Fruit fly (Drosophila melanogaster) whole organism, embryonic: ENCODE measurements around the gene ninaE.

Source experiments
- CG10267 ChIP-seq: fragments of 200-800 bp; sonication (Bioruptor generic); optimal IDR thresholded peaks from 2 replicates; lab custom pipeline; 2018; ENCODE audit warnings: missing biosample characterization, mild to moderate bottlenecking, missing genetic modification characterization, moderate library complexity
- CG11723 ChIP-seq: fragments of 200-800 bp; sonication (Bioruptor generic); optimal IDR thresholded peaks from 2 replicates; lab custom pipeline; 2017; ENCODE audit warnings: missing biosample characterization, mild to moderate bottlenecking, missing genetic modification characterization
- CG12744 ChIP-seq: fragments of 200-800 bp; sonication (Bioruptor generic); optimal IDR thresholded peaks from 2 replicates; lab custom pipeline; 2016; ENCODE audit warnings: missing biosample characterization, missing genetic modification characterization
- CG12769 ChIP-seq: fragments of 200-800 bp; sonication (Bioruptor generic); optimal IDR thresholded peaks from 2 replicates; lab custom pipeline; 2019; ENCODE audit warnings: missing biosample characterization, mild to moderate bottlenecking, missing genetic modification characterization, moderate library complexity
- CG15479 ChIP-seq: fragments of 200-800 bp; sonication (Bioruptor generic); optimal IDR thresholded peaks from 3 replicates; lab custom pipeline; 2019; ENCODE audit warnings: missing biosample characterization, mild to moderate bottlenecking, missing genetic modification characterization, moderate library complexity
- CG15514 ChIP-seq: fragments of 200-800 bp; sonication (Bioruptor generic); optimal IDR thresholded peaks from 3 replicates; lab custom pipeline; 2017; ENCODE audit warnings: missing biosample characterization, missing genetic modification characterization, mild to moderate bottlenecking, moderate library complexity, missing genetic modification reagents
- CG17385 ChIP-seq: fragments of 200-800 bp; sonication (Bioruptor generic); optimal IDR thresholded peaks from 3 replicates; lab custom pipeline; 2018; ENCODE audit warnings: missing biosample characterization, mild to moderate bottlenecking, missing genetic modification characterization
- CG17568 ChIP-seq: fragments of 200-800 bp; sonication (Bioruptor generic); optimal IDR thresholded peaks from 2 replicates; lab custom pipeline; 2018; ENCODE audit warnings: missing biosample characterization, mild to moderate bottlenecking, missing genetic modification characterization, moderate library complexity
- CG2889 ChIP-seq: fragments of 200-800 bp; sonication (Bioruptor generic); IDR thresholded peaks from 3 replicates; pipeline ENCODE4 v1.3.6; 2022; ENCODE audit warnings: missing biosample characterization, missing genetic modification characterization
- CG31388 ChIP-seq: fragments of 200-800 bp; sonication (Bioruptor generic); optimal IDR thresholded peaks from 2 replicates; lab custom pipeline; 2016; ENCODE audit warnings: missing biosample characterization, missing genetic modification characterization
- CG3163 ChIP-seq: fragments of 200-800 bp; sonication (Bioruptor generic); optimal IDR thresholded peaks from 3 replicates; lab custom pipeline; 2016; ENCODE audit warnings: missing biosample characterization, missing genetic modification characterization
- CG32767 ChIP-seq: fragments of 200-800 bp; sonication (Bioruptor generic); IDR thresholded peaks from 2 replicates; pipeline ENCODE4 v1.3.6; 2022; ENCODE audit warnings: missing biosample characterization, missing genetic modification characterization
- CG34224 ChIP-seq: fragments of 200-800 bp; sonication (Bioruptor generic); IDR thresholded peaks from 3 replicates; pipeline ENCODE4 v1.3.6; 2022; ENCODE audit warnings: missing biosample characterization, missing genetic modification characterization; ENCODE audit not compliant: partially characterized antibody
- CG6813 ChIP-seq: fragments of 200-800 bp; sonication (Bioruptor generic); optimal IDR thresholded peaks from 2 replicates; lab custom pipeline; 2017; ENCODE audit warnings: missing biosample characterization, missing genetic modification characterization, mild to moderate bottlenecking, moderate library complexity, missing genetic modification reagents
- CG7556 ChIP-seq: fragments of 200-800 bp; sonication (Bioruptor generic); optimal IDR thresholded peaks from 2 replicates; lab custom pipeline; 2017; ENCODE audit warnings: missing biosample characterization, mild to moderate bottlenecking, missing genetic modification characterization
- CG7786 ChIP-seq: fragments of 200-800 bp; sonication (Bioruptor generic); optimal IDR thresholded peaks from 2 replicates; lab custom pipeline; 2016; ENCODE audit warnings: missing biosample characterization, missing genetic modification characterization
- CG8281 ChIP-seq: fragments of 200-800 bp; sonication (Bioruptor generic); optimal IDR thresholded peaks from 2 replicates; lab custom pipeline; 2018; ENCODE audit warnings: missing biosample characterization, mild to moderate bottlenecking, missing genetic modification characterization, moderate library complexity
- CG9609 ChIP-seq: fragments of 200-800 bp; sonication (Bioruptor generic); optimal IDR thresholded peaks from 3 replicates; lab custom pipeline; 2016; ENCODE audit warnings: missing biosample characterization, missing genetic modification characterization
- Camta ChIP-seq: fragments of 200-800 bp; sonication (Bioruptor generic); optimal IDR thresholded peaks from 2 replicates; lab custom pipeline; 2016; ENCODE audit warnings: missing biosample characterization, missing genetic modification characterization
- CoRest ChIP-seq: fragments of 200-800 bp; sonication (Bioruptor generic); optimal IDR thresholded peaks from 3 replicates; lab custom pipeline; 2018; ENCODE audit warnings: missing biosample characterization, mild to moderate bottlenecking, missing genetic modification characterization, moderate library complexity
- Deaf1 ChIP-seq: fragments of 200-800 bp; optimal IDR thresholded peaks from 3 replicates; lab custom pipeline; 2019; ENCODE audit warnings: missing biosample characterization, mild to moderate bottlenecking, missing genetic modification characterization, moderate library complexity
- Doc2 ChIP-seq: fragments of 200-800 bp; sonication (Bioruptor generic); IDR thresholded peaks from 2 replicates; pipeline ENCODE4 v1.3.6; 2022; ENCODE audit warnings: missing biosample characterization, missing genetic modification characterization
- E2f1 ChIP-seq: fragments of 200-800 bp; sonication (Bioruptor generic); IDR thresholded peaks from 2 replicates; pipeline ENCODE4 v1.3.6; 2022; ENCODE audit warnings: missing biosample characterization, missing genetic modification characterization
- ERR ChIP-seq: fragments of 200-800 bp; sonication (Bioruptor generic); optimal IDR thresholded peaks from 2 replicates; lab custom pipeline; 2016; ENCODE audit warnings: missing biosample characterization, missing genetic modification characterization
- Hr78 ChIP-seq, 2 experiments: fragments of 200-800 bp in 1 of 2; fragments of >200 bp in 1 of 2; sonication (Bioruptor generic) in 1 of 2; optimal IDR thresholded peaks; 2 replicates each; lab custom pipeline; 2017 to 2019; ENCODE audit warnings: missing biosample characterization in 2 of 2, missing genetic modification characterization in 2 of 2, mild to moderate bottlenecking in 1 of 2, moderate library complexity in 1 of 2
- Lhr ChIP-seq: fragments of 200-800 bp; sonication (Bioruptor generic); optimal IDR thresholded peaks from 3 replicates; lab custom pipeline; 2017; ENCODE audit warnings: mild to moderate bottlenecking, missing biosample characterization, missing genetic modification reagents, missing genetic modification characterization
- MBD-R2 ChIP-seq: fragments of 200-800 bp; sonication (Bioruptor generic); IDR thresholded peaks from 2 replicates; pipeline ENCODE4 v1.3.6; 2022; ENCODE audit warnings: missing biosample characterization, missing genetic modification characterization
- Mad ChIP-seq: fragments of 200-800 bp; sonication (Bioruptor generic); optimal IDR thresholded peaks from 2 replicates; lab custom pipeline; 2016; ENCODE audit warnings: missing biosample characterization, missing genetic modification characterization
- Nf-YC ChIP-seq: fragments of 200-800 bp; optimal IDR thresholded peaks from 3 replicates; lab custom pipeline; 2019; ENCODE audit warnings: missing biosample characterization, mild to moderate bottlenecking, missing genetic modification characterization, moderate library complexity
- Oli ChIP-seq: fragments of 200-800 bp; sonication (Bioruptor generic); optimal IDR thresholded peaks from 2 replicates; lab custom pipeline; 2018; ENCODE audit warnings: missing biosample characterization, mild to moderate bottlenecking, missing genetic modification characterization, moderate library complexity
- Scr ChIP-seq: fragments of 200-800 bp; sonication (Bioruptor generic); IDR thresholded peaks from 2 replicates; pipeline ENCODE4 v1.3.6; 2022; ENCODE audit warnings: missing biosample characterization, missing genetic modification characterization; ENCODE audit not compliant: partially characterized antibody
- Sry-β ChIP-seq: fragments of 200-800 bp; sonication (Bioruptor generic); optimal IDR thresholded peaks from 2 replicates; lab custom pipeline; 2018; ENCODE audit warnings: missing biosample characterization, mild to moderate bottlenecking, missing genetic modification characterization, moderate library complexity
- ac ChIP-seq: fragments of 200-800 bp; sonication (Bioruptor generic); optimal IDR thresholded peaks from 3 replicates; lab custom pipeline; 2017; ENCODE audit warnings: missing biosample characterization, mild to moderate bottlenecking, missing genetic modification characterization
- bab2 ChIP-seq: fragments of 200-800 bp; sonication (Bioruptor generic); optimal IDR thresholded peaks from 2 replicates; lab custom pipeline; 2016; ENCODE audit warnings: missing biosample characterization, missing genetic modification characterization
- br ChIP-seq: fragments of >200 bp; optimal IDR thresholded peaks from 2 replicates; lab custom pipeline; 2017
- corto ChIP-seq: fragments of 200-800 bp; sonication (Bioruptor generic); optimal IDR thresholded peaks from 2 replicates; lab custom pipeline; 2016; ENCODE audit warnings: missing biosample characterization, mild to moderate bottlenecking, missing genetic modification characterization, moderate library complexity
- crol ChIP-seq: fragments of 200-800 bp; sonication (Bioruptor generic); IDR thresholded peaks from 2 replicates; pipeline ENCODE4 v1.3.6; 2022; ENCODE audit warnings: missing biosample characterization, missing genetic modification characterization
- crp ChIP-seq, 2 experiments: fragments of 200-800 bp; sonication (Bioruptor generic); optimal IDR thresholded peaks; 2 replicates in 1 of 2; 3 replicates in 1 of 2; lab custom pipeline; 2017; ENCODE audit warnings: missing biosample characterization in 2 of 2, missing genetic modification characterization in 2 of 2, mild to moderate bottlenecking in 1 of 2, moderate library complexity in 1 of 2
- dan ChIP-seq: fragments of 200-800 bp; sonication (Bioruptor generic); IDR thresholded peaks from 2 replicates; pipeline ENCODE4 v1.3.6; 2022; ENCODE audit warnings: missing biosample characterization, missing genetic modification characterization
- emc ChIP-seq: fragments of 200-800 bp; sonication (Bioruptor generic); optimal IDR thresholded peaks from 2 replicates; lab custom pipeline; 2016; ENCODE audit warnings: missing biosample characterization, missing genetic modification characterization
- jumu ChIP-seq: fragments of 200-800 bp; sonication (Bioruptor generic); optimal IDR thresholded peaks from 3 replicates; lab custom pipeline; 2016; ENCODE audit warnings: missing biosample characterization, missing genetic modification characterization
- lab ChIP-seq: fragments of 200-800 bp; sonication (Bioruptor generic); optimal IDR thresholded peaks from 3 replicates; lab custom pipeline; 2017; ENCODE audit warnings: missing biosample characterization, missing genetic modification characterization, mild to moderate bottlenecking, moderate library complexity, missing genetic modification reagents
- lbe ChIP-seq: fragments of 200-800 bp; sonication (Bioruptor generic); optimal IDR thresholded peaks from 2 replicates; lab custom pipeline; 2016; ENCODE audit warnings: missing biosample characterization, mild to moderate bottlenecking, missing genetic modification characterization
- lmd ChIP-seq: fragments of 200-800 bp; sonication (Bioruptor generic); IDR thresholded peaks from 2 replicates; pipeline ENCODE4 v1.3.6; 2022; ENCODE audit warnings: missing biosample characterization, missing genetic modification characterization
- schlank ChIP-seq: fragments of 200-800 bp; sonication (Bioruptor generic); optimal IDR thresholded peaks from 2 replicates; lab custom pipeline; 2018; ENCODE audit warnings: missing biosample characterization, mild to moderate bottlenecking, missing genetic modification characterization
- scrt ChIP-seq: fragments of 200-800 bp; sonication (Bioruptor generic); optimal IDR thresholded peaks from 2 replicates; lab custom pipeline; 2018; ENCODE audit warnings: missing biosample characterization, mild to moderate bottlenecking, missing genetic modification characterization, moderate library complexity
- sens-2 ChIP-seq: fragments of 200-800 bp; sonication (Bioruptor generic); IDR thresholded peaks from 2 replicates; pipeline ENCODE4 v1.3.6; 2022; ENCODE audit warnings: missing biosample characterization, missing genetic modification characterization
- stc ChIP-seq: fragments of 200-800 bp; sonication (Bioruptor generic); IDR thresholded peaks from 2 replicates; pipeline ENCODE4 v1.3.6; 2022; ENCODE audit warnings: missing biosample characterization, missing genetic modification characterization
- tup ChIP-seq: fragments of 200-800 bp; sonication (Bioruptor generic); optimal IDR thresholded peaks from 2 replicates; lab custom pipeline; 2016; ENCODE audit warnings: missing biosample characterization, mild to moderate bottlenecking, missing genetic modification characterization, moderate library complexity
- vvl ChIP-seq: fragments of 200-800 bp; sonication (Bioruptor generic); IDR thresholded peaks from 2 replicates; pipeline ENCODE4 v1.3.6; 2022; ENCODE audit warnings: missing biosample characterization, missing genetic modification characterization

ninaE gene

DNA sequence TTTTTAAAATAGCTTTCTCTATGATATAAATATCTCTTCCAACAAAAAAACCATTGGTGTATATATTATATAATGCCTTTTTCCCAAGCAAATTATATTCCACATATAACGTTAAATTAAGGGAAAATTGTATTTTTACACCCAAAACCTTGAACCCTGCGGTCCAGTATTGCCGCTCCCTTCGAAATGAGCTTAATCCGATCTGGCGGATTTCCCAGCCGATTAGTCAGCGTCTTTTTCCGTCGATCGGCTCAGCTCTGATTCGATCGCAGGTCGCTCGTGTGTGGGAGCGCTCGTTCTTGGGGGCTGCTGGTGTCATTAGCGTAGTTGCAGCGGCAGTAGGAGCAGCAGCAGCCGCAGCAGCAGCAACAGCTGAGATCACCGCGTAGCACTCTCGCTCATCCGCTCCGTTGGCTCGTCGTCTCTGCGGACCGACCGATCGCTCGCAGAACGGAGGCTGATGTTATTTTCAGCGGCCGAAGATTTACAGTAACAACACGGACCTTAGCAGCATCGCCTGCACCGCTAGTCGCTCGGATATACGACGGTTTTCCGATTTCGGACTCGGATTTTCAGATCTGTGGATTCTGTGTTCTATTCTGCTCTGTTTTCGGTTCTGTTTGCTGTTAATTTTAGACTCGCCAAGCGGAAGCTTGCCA, 2.5 kb upstream of the ninaE start, which contains the start of gene CG4733 (continued):
- TF ChIP-seq ac (GFP tag; lab: Kevin White, UChicago), result no peak
- no peak for TF ChIP-seq CG15514 (GFP tag; lab: Kevin White, UChicago)
- TF ChIP-seq scrt (GFP tag; lab: Kevin White, UChicago), result no peak
- no peak for TF ChIP-seq lmd
- no peak for TF ChIP-seq dan (GFP tag; lab: Robert Waterston, UW)
- TF ChIP-seq br (lab: Kevin White, UChicago), result no peak
- TF ChIP-seq schlank (tag; lab: Kevin White, UChicago), result no peak
- no peak for TF ChIP-seq CG15479 (GFP tag; lab: Kevin White, UChicago)
- 0 out of 3 replicates have a peak, but pooled peaks have one; percentile 15 for TF ChIP-seq CG34224 (GFP tag; lab: Robert Waterston, UW)
- TF ChIP-seq lab, result no peak
- no peak for TF ChIP-seq stc (GFP tag; lab: Robert Waterston, UW)
- no peak for TF ChIP-seq crol
- TF ChIP-seq CoRest (tag; lab: Kevin White, UChicago), result peak; percentile 44
- TF ChIP-seq CG10267 (tag; lab: Kevin White, UChicago), result no peak
- TF ChIP-seq tup, result no peak
- TF ChIP-seq Mad, result no peak
- no peak for TF ChIP-seq CG7786 (GFP tag; lab: Kevin White, UChicago)
- TF ChIP-seq Deaf1 (tag; lab: Kevin White, UChicago), result peak; percentile 91
- TF ChIP-seq CG9609 (GFP tag; lab: Kevin White, UChicago), result no peak
- no peak for TF ChIP-seq CG32767
- no peak for TF ChIP-seq Lhr (GFP tag; lab: Kevin White, UChicago)
- TF ChIP-seq emc (GFP tag; lab: Kevin White, UChicago), result no peak
- no peak for TF ChIP-seq CG17568
- TF ChIP-seq sens-2, result no peak
- TF ChIP-seq E2f1, result no peak
- peak; percentile 97 for TF ChIP-seq Sry-β (GFP tag; lab: Kevin White, UChicago)
- TF ChIP-seq lbe, result no peak
- no peak for TF ChIP-seq Camta (GFP tag; lab: Kevin White, UChicago)
- peak; percentile 18 for TF ChIP-seq CG7556
- no peak for TF ChIP-seq corto (GFP tag; lab: Kevin White, UChicago)
- TF ChIP-seq MBD-R2 (GFP tag; lab: Robert Waterston, UW), result no peak
- peak; percentile 79 for TF ChIP-seq CG12769
- TF ChIP-seq ERR, result no peak
- no peak for TF ChIP-seq Doc2
- no peak for TF ChIP-seq jumu (GFP tag; lab: Kevin White, UChicago)
- TF ChIP-seq CG8281 (tag; lab: Kevin White, UChicago), result no peak
- no peak for TF ChIP-seq vvl (GFP tag; lab: Robert Waterston, UW)
- TF ChIP-seq bab2 (GFP tag; lab: Kevin White, UChicago), result no peak
- peak in 1 of 2 experiments; percentile 14 for TF ChIP-seq Hr78 (GFP tag; optimal IDR thresholded peaks at IDR 0.05; lab: Kevin White, UChicago)
- TF ChIP-seq CG12744 (GFP tag; lab: Kevin White, UChicago), result no peak
- no peak for TF ChIP-seq CG31388
- no peak for TF ChIP-seq CG6813 (GFP tag; lab: Kevin White, UChicago)
- TF ChIP-seq Scr, result 0 out of 2 replicates have a peak, but pooled peaks have one; percentile 10
- TF ChIP-seq CG3163 (GFP tag; lab: Kevin White, UChicago), result no peak
- peak; percentile 12 for TF ChIP-seq Nf-YC (tag; lab: Kevin White, UChicago)
- no peak for TF ChIP-seq Oli (tag; lab: Kevin White, UChicago)
- TF ChIP-seq crp (GFP tag; optimal IDR thresholded peaks at IDR 0.05; lab: Kevin White, UChicago), result no peak
- TF ChIP-seq CG2889, result no peak
- TF ChIP-seq CG17385 (GFP tag; lab: Kevin White, UChicago), result no peak
- no peak for TF ChIP-seq CG11723 (GFP tag; lab: Kevin White, UChicago)
